Fruit fly (Drosophila melanogaster) whole organism, prepupa: ENCODE results near the gene Gr93d.

Source experiments
- Blimp-1 ChIP-seq: fragments of 200-800 bp; sonication (Bioruptor generic); optimal IDR thresholded peaks from 3 replicates; lab custom pipeline; 2017; ENCODE audit warnings: missing biosample characterization, missing genetic modification characterization, mild to moderate bottlenecking, moderate library complexity, missing genetic modification reagents
- CG10631 ChIP-seq: fragments of 200-800 bp; sonication (Bioruptor generic); optimal IDR thresholded peaks from 2 replicates; lab custom pipeline; 2016; ENCODE audit warnings: missing biosample characterization, missing genetic modification characterization
- CG11762 ChIP-seq: fragments of 200-800 bp; sonication (Bioruptor generic); optimal IDR thresholded peaks from 3 replicates; lab custom pipeline; 2016; ENCODE audit warnings: missing biosample characterization, missing genetic modification characterization; ENCODE audit not compliant: insufficient read depth
- CG11902 ChIP-seq: fragments of 200-800 bp; sonication (Bioruptor generic); optimal IDR thresholded peaks from 3 replicates; lab custom pipeline; 2016; ENCODE audit warnings: missing biosample characterization, missing genetic modification characterization
- CG15336 ChIP-seq: fragments of 200-800 bp; sonication (Bioruptor generic); IDR thresholded peaks from 2 replicates; pipeline ENCODE4 v1.3.6; 2022; ENCODE audit warnings: missing biosample characterization, missing genetic modification characterization
- CG1621 ChIP-seq: fragments of 200-800 bp; sonication (Bioruptor generic); optimal IDR thresholded peaks from 3 replicates; lab custom pipeline; 2018; ENCODE audit warnings: missing biosample characterization, mild to moderate bottlenecking, missing genetic modification characterization
- CG16779 ChIP-seq: fragments of 200-800 bp; sonication (Bioruptor generic); optimal IDR thresholded peaks from 3 replicates; lab custom pipeline; 2017; ENCODE audit warnings: missing biosample characterization, mild to moderate bottlenecking, missing genetic modification characterization
- CG31627 ChIP-seq: fragments of 200-800 bp; sonication (Bioruptor generic); optimal IDR thresholded peaks from 3 replicates; lab custom pipeline; 2016; ENCODE audit warnings: missing biosample characterization, missing genetic modification characterization
- CG6163 ChIP-seq: fragments of 200-800 bp; sonication (Bioruptor generic); IDR thresholded peaks from 3 replicates; pipeline ENCODE4 v1.3.6; 2022; ENCODE audit warnings: missing biosample characterization, missing genetic modification characterization
- CG6792 ChIP-seq: fragments of 200-800 bp; sonication (Bioruptor generic); optimal IDR thresholded peaks from 3 replicates; lab custom pipeline; 2016; ENCODE audit warnings: missing biosample characterization, missing genetic modification characterization
- CG6808 ChIP-seq: fragments of 200-800 bp; sonication (Bioruptor generic); optimal IDR thresholded peaks from 3 replicates; lab custom pipeline; 2017; ENCODE audit warnings: missing biosample characterization, missing genetic modification characterization, mild to moderate bottlenecking, moderate library complexity, missing genetic modification reagents
- CG7368 ChIP-seq: fragments of 200-800 bp; sonication (Bioruptor generic); optimal IDR thresholded peaks from 3 replicates; lab custom pipeline; 2016; ENCODE audit warnings: missing biosample characterization, missing genetic modification characterization
- CG8119 ChIP-seq: fragments of 200-800 bp; sonication (Bioruptor generic); IDR thresholded peaks from 3 replicates; pipeline ENCODE4 v1.3.6; 2022; ENCODE audit warnings: missing biosample characterization, missing genetic modification characterization
- CG8319 ChIP-seq: fragments of 200-800 bp; sonication (Bioruptor generic); optimal IDR thresholded peaks from 3 replicates; lab custom pipeline; 2016; ENCODE audit warnings: missing biosample characterization, missing genetic modification characterization
- CG8632 ChIP-seq: fragments of 200-800 bp; sonication (Bioruptor generic); optimal IDR thresholded peaks from 3 replicates; lab custom pipeline; 2016; ENCODE audit warnings: missing biosample characterization, missing genetic modification characterization
- CG9139 ChIP-seq: fragments of 200-800 bp; sonication (Bioruptor generic); optimal IDR thresholded peaks from 3 replicates; lab custom pipeline; 2017; ENCODE audit warnings: missing biosample characterization, mild to moderate bottlenecking, missing genetic modification characterization
- Eip78C ChIP-seq: fragments of 200-800 bp; sonication (Bioruptor generic); peaks from one replicate; lab custom pipeline; 2016; ENCODE audit warnings: missing biosample characterization, missing genetic modification characterization
- Ets21C ChIP-seq: fragments of 200-800 bp; sonication (Bioruptor generic); optimal IDR thresholded peaks from 3 replicates; lab custom pipeline; 2016; ENCODE audit warnings: missing biosample characterization, missing genetic modification characterization
- Ets96B ChIP-seq: fragments of 200-800 bp; optimal IDR thresholded peaks from 2 replicates; lab custom pipeline; 2019; ENCODE audit warnings: missing biosample characterization, mild to moderate bottlenecking, missing genetic modification characterization, moderate library complexity
- Gug ChIP-seq: fragments of 200-800 bp; sonication (Bioruptor generic); IDR thresholded peaks from 2 replicates; pipeline ENCODE4 v1.3.6; 2022; ENCODE audit warnings: missing biosample characterization, missing genetic modification characterization
- Hr39 ChIP-seq: fragments of 200-800 bp; sonication (Bioruptor generic); optimal IDR thresholded peaks from 2 replicates; lab custom pipeline; 2016; ENCODE audit warnings: missing biosample characterization, missing genetic modification characterization
- Hr4 ChIP-seq: fragments of 200-800 bp; sonication (Bioruptor generic); optimal IDR thresholded peaks from 3 replicates; lab custom pipeline; 2016; ENCODE audit warnings: missing biosample characterization, missing genetic modification characterization
- Met ChIP-seq: fragments of 200-800 bp; sonication (Bioruptor generic); optimal IDR thresholded peaks from 3 replicates; lab custom pipeline; 2016; ENCODE audit warnings: missing biosample characterization, missing genetic modification characterization
- OdsH ChIP-seq: fragments of 200-800 bp; sonication (Bioruptor generic); optimal IDR thresholded peaks from 3 replicates; lab custom pipeline; 2016; ENCODE audit warnings: missing biosample characterization, missing genetic modification characterization
- Smox ChIP-seq: fragments of 200-800 bp; sonication (Bioruptor generic); optimal IDR thresholded peaks from 3 replicates; lab custom pipeline; 2016; ENCODE audit warnings: missing biosample characterization, missing genetic modification characterization
- Sox14 ChIP-seq: fragments of 200-800 bp; sonication (Bioruptor generic); optimal IDR thresholded peaks from 3 replicates; lab custom pipeline; 2016; ENCODE audit warnings: missing biosample characterization, missing genetic modification characterization
- Sox15 ChIP-seq: fragments of 200-800 bp; sonication (Bioruptor generic); optimal IDR thresholded peaks from 3 replicates; lab custom pipeline; 2016; ENCODE audit warnings: missing biosample characterization, missing genetic modification characterization
- achi ChIP-seq: fragments of 200-800 bp; sonication (Bioruptor generic); optimal IDR thresholded peaks from 3 replicates; lab custom pipeline; 2016; ENCODE audit warnings: missing biosample characterization, missing genetic modification characterization
- acj6 ChIP-seq: fragments of 200-800 bp; sonication (Bioruptor generic); optimal IDR thresholded peaks from 3 replicates; lab custom pipeline; 2016; ENCODE audit warnings: missing biosample characterization, missing genetic modification characterization
- fd85E ChIP-seq: fragments of 200-800 bp; sonication (Bioruptor generic); optimal IDR thresholded peaks from 3 replicates; lab custom pipeline; 2016; ENCODE audit warnings: missing biosample characterization, missing genetic modification characterization
- fkh ChIP-seq: fragments of 200-800 bp; sonication (Bioruptor generic); optimal IDR thresholded peaks from 3 replicates; lab custom pipeline; 2017; ENCODE audit warnings: missing biosample characterization, mild to moderate bottlenecking, missing genetic modification characterization, moderate library complexity
- lz ChIP-seq: fragments of 200-800 bp; sonication (Bioruptor generic); optimal IDR thresholded peaks from 3 replicates; lab custom pipeline; 2016; ENCODE audit warnings: missing biosample characterization, missing genetic modification characterization
- pdm3 ChIP-seq: fragments of 200-800 bp; sonication (Bioruptor generic); optimal IDR thresholded peaks from 3 replicates; lab custom pipeline; 2016; ENCODE audit warnings: missing biosample characterization, missing genetic modification characterization
- salr ChIP-seq, 2 experiments: fragments of 200-800 bp; sonication (Bioruptor generic); optimal IDR thresholded peaks; 3 replicates each; lab custom pipeline; 2016 to 2018; ENCODE audit warnings: missing biosample characterization in 2 of 2, missing genetic modification characterization in 2 of 2, mild to moderate bottlenecking in 1 of 2
- spab ChIP-seq: fragments of 200-800 bp; sonication (Bioruptor generic); optimal IDR thresholded peaks from 2 replicates; lab custom pipeline; 2017; ENCODE audit warnings: missing biosample characterization, mild to moderate bottlenecking, missing genetic modification characterization, missing genetic modification reagents
- svp ChIP-seq: fragments of 200-800 bp; sonication (Bioruptor generic); peaks from one replicate; lab custom pipeline; 2016; ENCODE audit warnings: missing biosample characterization, missing genetic modification characterization
- vri ChIP-seq: fragments of 200-800 bp; sonication (Bioruptor generic); optimal IDR thresholded peaks from 3 replicates; lab custom pipeline; 2016; ENCODE audit warnings: missing biosample characterization, mild to moderate bottlenecking, missing genetic modification characterization

Gr93d gene

DNA sequence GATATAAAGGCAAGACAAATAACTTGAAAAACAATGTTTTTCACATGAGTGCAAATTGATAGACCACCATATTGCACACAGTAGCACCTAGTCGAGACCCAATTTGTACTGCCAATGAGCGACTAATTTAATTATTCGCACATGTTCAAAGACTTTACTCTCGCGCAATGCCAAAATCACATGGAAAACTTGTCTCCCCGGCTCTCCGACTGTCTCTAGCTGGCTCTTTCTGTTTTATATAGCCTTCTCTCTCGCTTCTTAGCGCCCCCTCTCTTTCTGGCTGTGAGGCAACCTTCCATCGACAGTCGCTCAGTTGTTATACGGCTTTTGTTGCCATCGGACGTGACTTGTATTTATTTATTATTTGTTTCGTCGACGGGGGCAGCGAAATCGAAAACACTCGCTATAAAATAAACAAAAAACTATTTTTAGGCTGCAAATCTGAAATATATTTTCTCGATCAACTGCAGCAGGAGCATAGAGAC, 28.6 kb upstream of the Gr93d start, which contains the start of gene CG6656 (continued):
- TF ChIP-seq Blimp-1 (GFP tag; lab: Kevin White, UChicago) (no peak), Smox (GFP tag; lab: Kevin White, UChicago) (no peak), CG10631 (no peak), svp (GFP tag; lab: Kevin White, UChicago) (peak; percentile 58), Eip78C (GFP tag; lab: Kevin White, UChicago) (peak; percentile 80), CG9139 (GFP tag; lab: Kevin White, UChicago) (peak; percentile 24), CG6808 (GFP tag; lab: Kevin White, UChicago) (no peak), CG7368 (GFP tag; lab: Kevin White, UChicago) (no peak), lz (GFP tag; lab: Kevin White, UChicago) (no peak), CG31627 (GFP tag; lab: Kevin White, UChicago) (no peak), pdm3 (GFP tag; lab: Kevin White, UChicago) (no peak), Sox14 (GFP tag; lab: Kevin White, UChicago) (peak; percentile 23), Hr39 (GFP tag; lab: Kevin White, UChicago) (no peak), Hr4 (GFP tag; lab: Kevin White, UChicago) (no peak), CG8119 (GFP tag; lab: Robert Waterston, UW) (peak; percentile 42; the same call in 2 of the 3 replicates), CG11902 (GFP tag; lab: Kevin White, UChicago) (no peak), CG15336 (peak; percentile 64), salr (GFP tag; optimal IDR thresholded peaks at IDR 0.05; lab: Kevin White, UChicago) (no peak), Ets96B (peak; percentile 19), spab (GFP tag; lab: Kevin White, UChicago) (no peak), CG6163 (GFP tag; lab: Robert Waterston, UW) (peak; percentile 76; the same call in 2 of the 3 replicates), OdsH (GFP tag; lab: Kevin White, UChicago) (no peak)

- TF ChIP-seq Met (no peak), fd85E (no peak), CG15336 (no peak), CG11762 (no peak), Gug (no peak), achi (GFP tag; lab: Kevin White, UChicago) (no peak), CG7368 (GFP tag; lab: Kevin White, UChicago) (no peak), CG9139 (GFP tag; lab: Kevin White, UChicago) (no peak), Ets21C (GFP tag; lab: Kevin White, UChicago) (no peak), acj6 (GFP tag; lab: Kevin White, UChicago) (no peak), CG8632 (GFP tag; lab: Kevin White, UChicago) (no peak), CG16779 (tag; lab: Kevin White, UChicago) (no peak), CG6792 (GFP tag; lab: Kevin White, UChicago) (no peak), Sox15 (GFP tag; lab: Kevin White, UChicago) (no peak), CG8319 (GFP tag; lab: Kevin White, UChicago) (no peak), fkh (GFP tag; lab: Kevin White, UChicago) (no peak), CG1621 (no peak)
These were observed 27.0 kb upstream of the Gr93d start, which contains the start of gene CG31178 for dm6 chr3R:21873439-21873838. TSS of gene CG31178 (plus strand) at chr3R:21873739.

DNA sequence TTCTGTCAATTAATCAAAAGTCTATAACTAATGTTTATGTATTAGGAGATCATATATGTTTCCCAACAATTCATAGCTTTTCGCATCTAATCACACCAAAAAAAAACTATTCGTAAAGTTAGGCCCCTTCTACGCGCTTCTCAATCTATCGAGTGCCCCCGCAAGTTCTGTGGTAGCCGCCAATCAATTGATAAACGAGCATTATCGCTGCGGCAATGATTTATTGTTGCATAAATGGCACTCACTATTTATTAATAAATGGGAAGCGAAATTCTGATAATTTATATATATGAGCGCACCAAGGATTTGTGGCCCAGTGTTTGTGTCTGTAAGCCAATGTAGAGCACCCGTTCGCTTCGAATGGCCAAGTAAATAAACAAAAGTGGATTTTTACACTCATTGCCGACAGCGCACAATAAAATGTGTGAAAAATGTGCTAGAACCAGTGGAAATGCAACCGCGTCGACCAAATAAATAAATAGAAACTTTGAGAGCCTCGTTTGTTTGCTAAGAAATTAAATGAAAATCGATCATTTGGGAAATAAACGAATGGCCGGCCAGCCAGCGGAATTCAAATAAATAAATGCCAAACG, 25.0 kb upstream of the Gr93d start:
- no peak for TF ChIP-seq CG8632 (GFP tag; lab: Kevin White, UChicago)
- no peak for TF ChIP-seq CG10631
- TF ChIP-seq fd85E = no peak
- no peak for TF ChIP-seq lz (GFP tag; lab: Kevin White, UChicago)
- peak; percentile 56 for TF ChIP-seq Eip78C (GFP tag; lab: Kevin White, UChicago)
- TF ChIP-seq vri (GFP tag; lab: Kevin White, UChicago) = no peak
- no peak for TF ChIP-seq CG6163 (GFP tag; lab: Robert Waterston, UW)
- TF ChIP-seq fkh (GFP tag; lab: Kevin White, UChicago) = peak; percentile 73
- TF ChIP-seq, all 60 proteins: peak for 2
